ENCODE assay signal across 3 worm cellular contexts in the genomic region with DNA sequence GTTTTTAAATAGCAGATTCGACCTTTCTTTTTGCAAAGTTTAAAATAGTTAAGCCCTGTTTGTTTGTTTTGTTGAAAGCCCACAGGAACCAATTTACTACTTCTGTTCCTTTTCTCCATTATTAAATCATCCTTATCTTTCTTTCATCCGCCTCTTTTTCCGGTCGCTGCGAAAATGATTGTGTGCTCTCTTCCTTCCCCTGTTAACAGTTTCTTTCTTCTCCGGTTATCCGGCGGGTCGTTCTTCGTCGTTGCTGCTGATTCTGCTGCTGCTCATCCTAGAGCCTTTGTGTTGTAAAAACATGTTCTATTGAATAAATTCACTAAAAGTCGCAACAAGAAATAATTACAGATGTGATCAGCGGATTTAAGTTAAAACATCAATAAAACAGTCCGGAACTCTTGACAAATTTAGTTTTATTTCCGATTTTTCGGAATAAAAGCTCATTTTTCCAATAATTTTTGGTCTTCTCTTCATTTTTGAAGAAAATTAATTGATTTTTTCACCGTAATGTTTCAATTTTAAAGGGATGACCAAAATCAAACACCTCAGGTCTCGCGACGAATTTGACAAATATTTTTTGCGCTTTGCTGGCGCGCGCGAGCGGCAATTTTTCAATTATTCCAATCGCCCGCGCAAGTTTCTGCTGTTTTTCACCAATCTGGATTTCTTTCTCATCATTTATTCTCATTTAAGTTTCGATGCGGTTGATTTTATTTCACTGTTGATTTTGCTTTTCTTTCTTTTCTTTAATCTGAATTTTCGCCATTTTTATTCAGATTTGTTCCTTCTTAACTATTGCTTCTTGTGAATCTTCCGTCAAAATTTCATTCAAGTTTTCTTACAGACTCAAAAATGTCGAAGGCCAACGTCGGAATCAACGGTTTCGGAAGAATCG.
TF ChIP-seq lines count a peak whose summit lies in the region.

A gene (plus strand): TSS at position 848 of the 898 bp plus-strand sequence.

TF ChIP-seq in whole organism, L1 larva, 84 proteins besides CTCF, POLR2A, EP300 and RAD21:
- no peak for TF ChIP-seq lin-15B (tag; optimal IDR thresholded peaks at IDR 0.05; lab: Kevin White, UChicago)
- TF ChIP-seq elt-2 (tag; optimal IDR thresholded peaks at IDR 0.05; lab: Kevin White, UChicago) = peak; percentile 20
- no peak for TF ChIP-seq tlp-1 (tag; optimal IDR thresholded peaks at IDR 0.05; lab: Kevin White, UChicago)
- TF ChIP-seq efl-1 (optimal IDR thresholded peaks at IDR 0.05; lab: Kevin White, UChicago) = no peak
- peak in 1 of 2 experiments; percentile 78 for TF ChIP-seq efl-1 (GFP tag; optimal IDR thresholded peaks at IDR 0.05 in 1 of 2; lab: Kevin White, UChicago)

TF ChIP-seq in whole organism, L4 larva, 104 proteins besides CTCF, POLR2A, EP300 and RAD21 (continues in another document):
- TF ChIP-seq unc-39 (tag; optimal IDR thresholded peaks at IDR 0.05; lab: Kevin White, UChicago) (no peak), arid-1 (GFP tag; conservative IDR thresholded peaks at IDR 0.05; lab: Robert Waterston, UW) (no peak), Y75B8A.6 (GFP tag; IDR thresholded peaks at IDR 0.05; lab: Robert Waterston, UW) (no peak), zip-11 (GFP tag; IDR thresholded peaks at IDR 0.05; lab: Robert Waterston, UW) (no peak), Y105C5A.15 (GFP tag; IDR thresholded peaks at IDR 0.05; lab: Robert Waterston, UW) (no peak), zfp-2 (tag; optimal IDR thresholded peaks at IDR 0.05; lab: Kevin White, UChicago) (no peak), snpc-4 (tag; optimal IDR thresholded peaks at IDR 0.05; lab: Kevin White, UChicago) (no peak), nhr-25 (tag; optimal IDR thresholded peaks at IDR 0.05; lab: Kevin White, UChicago; ENCODE audit: borderline replicate concordance, insufficient read depth) (no peak), lin-38 (GFP tag; IDR thresholded peaks at IDR 0.05; lab: Robert Waterston, UW) (peak; percentile 73), zip-2 (tag; optimal IDR thresholded peaks at IDR 0.05; lab: Kevin White, UChicago) (no peak), nhr-48 (tag; optimal IDR thresholded peaks at IDR 0.05; lab: Kevin White, UChicago) (peak; percentile 32), zfp-3 (GFP tag; conservative IDR thresholded peaks at IDR 0.05; lab: Robert Waterston, UW) (peak; percentile 57; the same call in 1 of the 2 replicates), lin-39 (tag; optimal IDR thresholded peaks at IDR 0.05; lab: Kevin White, UChicago) (no peak), Y48G9A.11 (GFP tag; IDR thresholded peaks at IDR 0.05; lab: Robert Waterston, UW) (peak; percentile 61; the same call in 1 of the 2 replicates), mes-2 (tag; optimal IDR thresholded peaks at IDR 0.05; lab: Kevin White, UChicago; ENCODE audit: poor library complexity, severe bottlenecking) (peak; percentile 6), snpc-1.2 (GFP tag; IDR thresholded peaks at IDR 0.05; lab: Robert Waterston, UW) (0 out of 2 replicates have a peak, but pooled peaks have one; percentile 11), tag-97 (GFP tag; IDR thresholded peaks at IDR 0.05; lab: Robert Waterston, UW) (no peak), vab-7 (GFP tag; IDR thresholded peaks at IDR 0.05; lab: Robert Waterston, UW) (no peak), T26A8.4 (GFP tag; IDR thresholded peaks at IDR 0.05; lab: Robert Waterston, UW) (0 out of 2 replicates have a peak, but pooled peaks have one; percentile 12), nhr-41 (GFP tag; IDR thresholded peaks at IDR 0.05; lab: Robert Waterston, UW) (no peak), ZK337.2 (GFP tag; IDR thresholded peaks at IDR 0.05; lab: Robert Waterston, UW) (no peak), php-3 (GFP tag; IDR thresholded peaks at IDR 0.05; lab: Robert Waterston, UW) (0 out of 2 replicates have a peak, but pooled peaks have one; percentile 13), D1046.2 (GFP tag; IDR thresholded peaks at IDR 0.05; lab: Robert Waterston, UW) (0 out of 2 replicates have a peak, but pooled peaks have one; percentile 59), dmd-6 (GFP tag; IDR thresholded peaks at IDR 0.05; lab: Robert Waterston, UW) (no peak), nhr-111 (GFP tag; optimal IDR thresholded peaks at IDR 0.05; lab: Kevin White, UChicago) (no peak), mdt-29 (GFP tag; IDR thresholded peaks at IDR 0.05; lab: Robert Waterston, UW) (no peak), Y5F2A.4 (GFP tag; optimal IDR thresholded peaks at IDR 0.05; lab: Kevin White, UChicago) (no peak), nhr-102 (tag; optimal IDR thresholded peaks at IDR 0.05; lab: Kevin White, UChicago) (peak; percentile 45), ctbp-1 (GFP tag; IDR thresholded peaks at IDR 0.05; lab: Robert Waterston, UW) (no peak), ama-1 (optimal IDR thresholded peaks at IDR 0.05; lab: Kevin White, UChicago) (peak; percentile 74), fos-1 (tag; optimal IDR thresholded peaks at IDR 0.05; lab: Kevin White, UChicago) (no peak), F49E8.2 (tag; optimal IDR thresholded peaks at IDR 0.05; lab: Kevin White, UChicago; ENCODE audit: borderline replicate concordance) (no peak), gei-8 (GFP tag; optimal IDR thresholded peaks at IDR 0.05; lab: Kevin White, UChicago) (peak; percentile 41), tra-1 (GFP tag; IDR thresholded peaks at IDR 0.05; lab: Robert Waterston, UW) (no peak), spr-3 (GFP tag; optimal IDR thresholded peaks at IDR 0.05; lab: Kevin White, UChicago) (peak; percentile 19), daf-16 (GFP tag; optimal IDR thresholded peaks at IDR 0.05; lab: Kevin White, UChicago) (no peak), daf-16 (tag; optimal IDR thresholded peaks at IDR 0.05; lab: Kevin White, UChicago) (peak; percentile 4)

TF ChIP-seq in whole organism, young adult, 124 proteins besides CTCF, POLR2A, EP300 and RAD21 (continues in another document):
- TF ChIP-seq F57C9.4 (tag; optimal IDR thresholded peaks at IDR 0.05; lab: Kevin White, UChicago) (peak; percentile 62), F39B2.1 (GFP tag; IDR thresholded peaks at IDR 0.05; lab: Robert Waterston, UW) (no peak), C17E4.6 (GFP tag; IDR thresholded peaks at IDR 0.05; lab: Robert Waterston, UW) (peak; percentile 60; the same call in 1 of the 2 replicates), let-526 (GFP tag; IDR thresholded peaks at IDR 0.05; lab: Robert Waterston, UW) (no peak), nfya-1 (tag; optimal IDR thresholded peaks at IDR 0.05; lab: Kevin White, UChicago; ENCODE audit: borderline replicate concordance, insufficient read depth) (no peak), F10E7.11 (tag; optimal IDR thresholded peaks at IDR 0.05; lab: Kevin White, UChicago) (peak; percentile 53), sea-2 (GFP tag; IDR thresholded peaks at IDR 0.05; lab: Robert Waterston, UW) (no peak), fkh-3 (tag; optimal IDR thresholded peaks at IDR 0.05; lab: Kevin White, UChicago) (no peak), hrde-1 (tag; optimal IDR thresholded peaks at IDR 0.05; lab: Kevin White, UChicago; ENCODE audit: borderline replicate concordance) (peak; percentile 72), ztf-26 (tag; optimal IDR thresholded peaks at IDR 0.05; lab: Kevin White, UChicago) (no peak), snpc-1.3 (tag; optimal IDR thresholded peaks at IDR 0.05; lab: Kevin White, UChicago; ENCODE audit: insufficient read depth) (peak; percentile 82), tbx-9 (tag; optimal IDR thresholded peaks at IDR 0.05; lab: Kevin White, UChicago; ENCODE audit: borderline replicate concordance) (no peak), ceh-58 (GFP tag; IDR thresholded peaks at IDR 0.05; lab: Robert Waterston, UW) (no peak), ztf-3 (GFP tag; optimal IDR thresholded peaks at IDR 0.05; lab: Kevin White, UChicago) (no peak), attf-5 (GFP tag; optimal IDR thresholded peaks at IDR 0.05; lab: Kevin White, UChicago) (no peak), xnd-1 (tag; optimal IDR thresholded peaks at IDR 0.05; lab: Kevin White, UChicago) (peak; percentile 96), pbrm-1 (GFP tag; IDR thresholded peaks at IDR 0.05; lab: Robert Waterston, UW) (peak; percentile 69), F55B11.4 (tag; optimal IDR thresholded peaks at IDR 0.05; lab: Kevin White, UChicago; ENCODE audit: borderline replicate concordance, insufficient read depth) (no peak), ztf-22 (GFP tag; optimal IDR thresholded peaks at IDR 0.05; lab: Kevin White, UChicago) (no peak), dpl-1 (GFP tag; optimal IDR thresholded peaks at IDR 0.05; lab: Kevin White, UChicago) (peak; percentile 94), C06A6.2 (GFP tag; conservative IDR thresholded peaks at IDR 0.05; lab: Robert Waterston, UW) (no peak), Y56A3A.18 (GFP tag; IDR thresholded peaks at IDR 0.05; lab: Robert Waterston, UW) (no peak), somi-1 (GFP tag; optimal IDR thresholded peaks at IDR 0.05; lab: Kevin White, UChicago) (no peak), snpc-4 (GFP tag; optimal IDR thresholded peaks at IDR 0.05; lab: Kevin White, UChicago) (peak; percentile 36), snpc-4 (tag; optimal IDR thresholded peaks at IDR 0.05; lab: Kevin White, UChicago) (peak in 2 of 4 experiments; percentile 2 to 53), ama-1 (optimal IDR thresholded peaks at IDR 0.05; lab: Kevin White, UChicago) (no peak), ama-1 (GFP tag; optimal IDR thresholded peaks at IDR 0.05; lab: Kevin White, UChicago) (no peak), K11D2.4 (GFP tag; IDR thresholded peaks at IDR 0.05; lab: Robert Waterston, UW) (no peak), zfh-2 (GFP tag; conservative IDR thresholded peaks at IDR 0.05; lab: Robert Waterston, UW) (no peak), nhr-27 (tag; optimal IDR thresholded peaks at IDR 0.05; lab: Kevin White, UChicago) (no peak), rpc-1 (optimal IDR thresholded peaks at IDR 0.05; lab: Kevin White, UChicago) (no peak), rpc-1 (tag; optimal IDR thresholded peaks at IDR 0.05; lab: Kevin White, UChicago) (no peak), F33H1.4 (GFP tag; IDR thresholded peaks at IDR 0.05; lab: Robert Waterston, UW) (peak; percentile 97), akir-1 (GFP tag; optimal IDR thresholded peaks at IDR 0.05; lab: Kevin White, UChicago) (no peak), nhr-90 (tag; optimal IDR thresholded peaks at IDR 0.05; lab: Kevin White, UChicago) (no peak), hmg-20 (GFP tag; IDR thresholded peaks at IDR 0.05; lab: Robert Waterston, UW) (no peak), F22D6.2 (tag; optimal IDR thresholded peaks at IDR 0.05; lab: Kevin White, UChicago) (no peak), egl-44 (GFP tag; IDR thresholded peaks at IDR 0.05; lab: Robert Waterston, UW) (no peak), Y79H2A.3 (GFP tag; conservative IDR thresholded peaks at IDR 0.05; lab: Robert Waterston, UW) (peak; percentile 86), him-1 (tag; optimal IDR thresholded peaks at IDR 0.05; lab: Kevin White, UChicago) (peak; percentile 13), mcd-1 (GFP tag; IDR thresholded peaks at IDR 0.05; lab: Robert Waterston, UW) (peak; percentile 62), nfya-2 (GFP tag; IDR thresholded peaks at IDR 0.05; lab: Robert Waterston, UW) (no peak), hsf-1 (GFP tag; IDR thresholded peaks at IDR 0.05; lab: Robert Waterston, UW) (peak; percentile 89)
